Worm (Caenorhabditis elegans): ENCODE measurements around the gene F28C6.10.
A peak's percentile ranks its signal among the peaks of the same experiment; 100 is the strongest.

F28C6.10 gene

ce11 chrII:8561227-8561626 lies 46.5 kb upstream of the F28C6.10 start, which contains the start of gene iff-2 (continued):
- TF ChIP-seq saeg-2 (GFP tag; IDR thresholded peaks at IDR 0.05) = peak; percentile 92
- peak; percentile 96 for TF ChIP-seq lin-1 (GFP tag; IDR thresholded peaks at IDR 0.05)
- peak; percentile 97 for TF ChIP-seq jun-1 (tag; optimal IDR thresholded peaks at IDR 0.05)
- TF ChIP-seq ceh-32 (tag; optimal IDR thresholded peaks at IDR 0.05; ENCODE audit: poor library complexity) = peak; percentile 68
- peak; percentile 95 for TF ChIP-seq php-3 (GFP tag; IDR thresholded peaks at IDR 0.05)
- peak; percentile 96 for TF ChIP-seq spr-1 (tag; optimal IDR thresholded peaks at IDR 0.05)
- peak; percentile 100 for TF ChIP-seq lin-38 (GFP tag; IDR thresholded peaks at IDR 0.05)
- peak; percentile 99 for TF ChIP-seq hlh-11 (tag; optimal IDR thresholded peaks at IDR 0.05)
- TF ChIP-seq dpl-1 (GFP tag; optimal IDR thresholded peaks at IDR 0.05) = peak; percentile 97
- TF ChIP-seq lsy-2 (tag; optimal IDR thresholded peaks at IDR 0.05) = peak; percentile 97 to 98
- peak; percentile 81 for TF ChIP-seq zag-1 (tag; optimal IDR thresholded peaks at IDR 0.05)
- TF ChIP-seq nhr-111 (GFP tag; optimal IDR thresholded peaks at IDR 0.05) = no peak
- TF ChIP-seq sdz-12 (GFP tag; optimal IDR thresholded peaks at IDR 0.05) = peak; percentile 60
- TF ChIP-seq cey-2 (tag; optimal IDR thresholded peaks at IDR 0.05; ENCODE audit: borderline replicate concordance, insufficient read depth) = peak; percentile 85
- peak; percentile 63; the same call in 1 of the 2 replicates for TF ChIP-seq ZK337.2 (GFP tag; IDR thresholded peaks at IDR 0.05)
- peak; percentile 14 to 100 for TF ChIP-seq unc-62 (GFP tag; optimal IDR thresholded peaks at IDR 0.05 in 1 of 2)
- peak; percentile 51 for TF ChIP-seq unc-62 (tag; optimal IDR thresholded peaks at IDR 0.05)
- TF ChIP-seq nhr-77 (tag; optimal IDR thresholded peaks at IDR 0.05) = peak; percentile 99
- TF ChIP-seq unc-130 (GFP tag; optimal IDR thresholded peaks at IDR 0.05) = peak; percentile 51
- peak; percentile 94 for TF ChIP-seq nhr-41 (GFP tag; IDR thresholded peaks at IDR 0.05)
- TF ChIP-seq nhr-10 (tag; optimal IDR thresholded peaks at IDR 0.05) = peak; percentile 97
- TF ChIP-seq F44E2.7 (GFP tag; IDR thresholded peaks at IDR 0.05) = no peak
- TF ChIP-seq dmd-9 (GFP tag; IDR thresholded peaks at IDR 0.05) = peak; percentile 95
- TF ChIP-seq tra-1 (GFP tag; IDR thresholded peaks at IDR 0.05) = peak; percentile 98
- TF ChIP-seq arid-1 (GFP tag; conservative IDR thresholded peaks at IDR 0.05) = peak; percentile 97
- no peak; the same call in 1 of the 2 replicates for TF ChIP-seq dmd-8 (GFP tag; IDR thresholded peaks at IDR 0.05)
- peak in 1 of 2 experiments; percentile 89; a peak in 1 of 4 replicates for TF ChIP-seq madf-5 (GFP tag; IDR thresholded peaks at IDR 0.05)
- TF ChIP-seq Y48G9A.11 (GFP tag; IDR thresholded peaks at IDR 0.05) = no peak; the same call in 1 of the 2 replicates
- TF ChIP-seq nhr-28 (tag; optimal IDR thresholded peaks at IDR 0.05) = peak; percentile 100
- TF ChIP-seq lir-3 (tag; optimal IDR thresholded peaks at IDR 0.05) = peak; percentile 76
- peak; percentile 89 to 91 for TF ChIP-seq daf-16 (GFP tag; optimal IDR thresholded peaks at IDR 0.05)
- peak; percentile 92 for TF ChIP-seq daf-16 (tag; optimal IDR thresholded peaks at IDR 0.05)
- TF ChIP-seq lin-13 (GFP tag; optimal IDR thresholded peaks at IDR 0.05) = peak; percentile 99
- TF ChIP-seq skn-1 (tag; optimal IDR thresholded peaks at IDR 0.05) = peak; percentile 95
- TF ChIP-seq lim-7 (GFP tag; IDR thresholded peaks at IDR 0.05) = peak; percentile 70; the same call in 1 of the 2 replicates
- peak; percentile 100 for TF ChIP-seq dve-1 (tag; optimal IDR thresholded peaks at IDR 0.05; ENCODE audit: insufficient read depth)
- TF ChIP-seq attf-4 (tag; optimal IDR thresholded peaks at IDR 0.05) = no peak
- TF ChIP-seq ceh-82 (tag; optimal IDR thresholded peaks at IDR 0.05) = peak; percentile 12
- TF ChIP-seq rbr-2 (tag; optimal IDR thresholded peaks at IDR 0.05) = peak; percentile 99
- peak; percentile 80 for TF ChIP-seq egl-27 (tag; optimal IDR thresholded peaks at IDR 0.05)
- TF ChIP-seq snpc-1.2 (GFP tag; IDR thresholded peaks at IDR 0.05) = no peak
- TF ChIP-seq zip-2 (tag; optimal IDR thresholded peaks at IDR 0.05) = peak; percentile 89
- TF ChIP-seq vab-7 (GFP tag; IDR thresholded peaks at IDR 0.05) = peak; percentile 93
- peak; percentile 93 to 99 for TF ChIP-seq mdl-1 (tag; optimal IDR thresholded peaks at IDR 0.05)
- peak; percentile 71 for TF ChIP-seq daf-19 (GFP tag; conservative IDR thresholded peaks at IDR 0.05)
- TF ChIP-seq snpc-4 (tag; optimal IDR thresholded peaks at IDR 0.05) = peak; percentile 70
- TF ChIP-seq daf-8 (GFP tag; IDR thresholded peaks at IDR 0.05) = no peak
- TF ChIP-seq Y5F2A.4 (GFP tag; optimal IDR thresholded peaks at IDR 0.05) = peak; percentile 78
- TF ChIP-seq gei-8 (GFP tag; optimal IDR thresholded peaks at IDR 0.05) = peak; percentile 58
- no peak for TF ChIP-seq zip-11 (GFP tag; IDR thresholded peaks at IDR 0.05)
- peak; percentile 97 for TF ChIP-seq T20F7.1 (GFP tag; optimal IDR thresholded peaks at IDR 0.05)
- peak; percentile 98 for TF ChIP-seq ctbp-1 (GFP tag; IDR thresholded peaks at IDR 0.05)
